2 worm cellular contexts compared by ENCODE assay signal in genomic region chrV:10228360-10228759, ce11.
A peak's percentile ranks its signal among the peaks of the same experiment; 100 is the strongest.
TF ChIP-seq lines count a peak whose summit lies in the region.

fipr-4 (minus strand) TSS chrV:10228460.

TF ChIP-seq in whole organism, L2 larva, 48 proteins besides CTCF, POLR2A, EP300 and RAD21:
- TF ChIP-seq F13H6.1 (tag; optimal IDR thresholded peaks at IDR 0.05; lab: Kevin White, UChicago): peak; percentile 9
- no peak for TF ChIP-seq nhr-23 (tag; optimal IDR thresholded peaks at IDR 0.05; lab: Kevin White, UChicago)

TF ChIP-seq in whole organism, L3 larva, 47 proteins besides CTCF, POLR2A, EP300 and RAD21:
- TF ChIP-seq skn-1 (tag; optimal IDR thresholded peaks at IDR 0.05; lab: Kevin White, UChicago) (no peak), nhr-76 (tag; optimal IDR thresholded peaks at IDR 0.05; lab: Kevin White, UChicago) (no peak), pha-4 (tag; optimal IDR thresholded peaks at IDR 0.05; lab: Kevin White, UChicago) (peak; percentile 42), zag-1 (tag; optimal IDR thresholded peaks at IDR 0.05; lab: Kevin White, UChicago) (no peak), lsy-12 (tag; optimal IDR thresholded peaks at IDR 0.05; lab: Kevin White, UChicago) (no peak), fkh-10 (GFP tag; optimal IDR thresholded peaks at IDR 0.05; lab: Kevin White, UChicago) (no peak)
TF ChIP-seq in whole organism, L3 larva: peak in this region for 1.
